Fruit fly (Drosophila melanogaster) whole organism, embryonic: ENCODE data around the gene Arp2.
A peak's percentile ranks its signal among the peaks of the same experiment; 100 is the strongest.

Experiments used
- Atf-2 ChIP-seq: fragments of 200-800 bp; sonication (Bioruptor generic); optimal IDR thresholded peaks from 2 replicates; lab custom pipeline; 2016; ENCODE audit warnings: missing biosample characterization, missing genetic modification characterization
- Bdp1 ChIP-seq: fragments of 200-800 bp; sonication (Bioruptor generic); optimal IDR thresholded peaks from 3 replicates; lab custom pipeline; 2016; ENCODE audit warnings: missing biosample characterization, missing genetic modification characterization
- Blimp-1 ChIP-seq: fragments of 200-800 bp; sonication (Bioruptor generic); optimal IDR thresholded peaks from 3 replicates; lab custom pipeline; 2018; ENCODE audit warnings: missing biosample characterization, missing genetic modification characterization, mild to moderate bottlenecking, moderate library complexity, missing genetic modification reagents
- CG1024 ChIP-seq: fragments of 200-800 bp; sonication (Bioruptor generic); IDR thresholded peaks from 2 replicates; pipeline ENCODE4 v1.3.6; 2022; ENCODE audit warnings: missing biosample characterization, missing genetic modification characterization
- CG10959 ChIP-seq: fragments of 200-800 bp; sonication (Bioruptor generic); IDR thresholded peaks from 2 replicates; pipeline ENCODE4 v1.3.6; 2022; ENCODE audit warnings: missing biosample characterization, missing genetic modification characterization
- CG12155 ChIP-seq: fragments of 200-800 bp; sonication (Bioruptor generic); optimal IDR thresholded peaks from 3 replicates; lab custom pipeline; 2016; ENCODE audit warnings: missing biosample characterization, missing genetic modification characterization
- CG12236 ChIP-seq: fragments of 200-800 bp; sonication (Bioruptor generic); optimal IDR thresholded peaks from 2 replicates; lab custom pipeline; 2016; ENCODE audit warnings: missing biosample characterization, missing genetic modification characterization
- CG13624 ChIP-seq: fragments of 200-800 bp; sonication (Bioruptor generic); optimal IDR thresholded peaks from 2 replicates; lab custom pipeline; 2016; ENCODE audit warnings: missing biosample characterization, missing genetic modification characterization
- CG13775 ChIP-seq: fragments of 200-800 bp; sonication (Bioruptor generic); optimal IDR thresholded peaks from 3 replicates; lab custom pipeline; 2017; ENCODE audit warnings: missing biosample characterization, mild to moderate bottlenecking, missing genetic modification characterization
- CG14014 ChIP-seq: fragments of 200-800 bp; sonication (Bioruptor generic); IDR thresholded peaks from 2 replicates; pipeline ENCODE4 v1.3.6; 2022; ENCODE audit warnings: missing biosample characterization, missing genetic modification characterization
- CG15073 ChIP-seq: fragments of 200-800 bp; sonication (Bioruptor generic); optimal IDR thresholded peaks from 2 replicates; lab custom pipeline; 2016; ENCODE audit warnings: missing biosample characterization, missing genetic modification characterization
- CG1647 ChIP-seq: fragments of 200-800 bp; sonication (Bioruptor generic); optimal IDR thresholded peaks from 3 replicates; lab custom pipeline; 2016; ENCODE audit warnings: missing biosample characterization, missing genetic modification characterization
- CG16863 ChIP-seq: fragments of 200-800 bp; sonication (Bioruptor generic); optimal IDR thresholded peaks from 3 replicates; lab custom pipeline; 2016; ENCODE audit warnings: missing biosample characterization, missing genetic modification characterization
- CG2199 ChIP-seq: fragments of 200-800 bp; sonication (Bioruptor generic); IDR thresholded peaks from 3 replicates; pipeline ENCODE4 v1.3.6; 2022; ENCODE audit warnings: missing biosample characterization, missing genetic modification characterization
- CG30020 ChIP-seq: fragments of 200-800 bp; optimal IDR thresholded peaks from 2 replicates; lab custom pipeline; 2019; ENCODE audit warnings: missing biosample characterization, mild to moderate bottlenecking, missing genetic modification characterization, moderate library complexity
- CG43689 ChIP-seq: fragments of 200-800 bp; sonication (Bioruptor generic); IDR thresholded peaks from 2 replicates; pipeline ENCODE4 v1.3.6; 2022; ENCODE audit warnings: missing biosample characterization, missing genetic modification characterization
- CG4424 ChIP-seq: fragments of 200-800 bp; sonication (Bioruptor generic); optimal IDR thresholded peaks from 3 replicates; lab custom pipeline; 2016; ENCODE audit warnings: missing biosample characterization, missing genetic modification characterization
- CG4617 ChIP-seq: fragments of 200-800 bp; sonication (Bioruptor generic); optimal IDR thresholded peaks from 3 replicates; lab custom pipeline; 2016; ENCODE audit warnings: missing biosample characterization, missing genetic modification characterization, borderline replicate concordance
- CG6272 ChIP-seq: fragments of 200-800 bp; sonication (Bioruptor generic); IDR thresholded peaks from 2 replicates; pipeline ENCODE4 v1.3.6; 2022; ENCODE audit warnings: missing biosample characterization, missing genetic modification characterization
- CG6854 ChIP-seq: fragments of 200-800 bp; sonication (Bioruptor generic); optimal IDR thresholded peaks from 3 replicates; lab custom pipeline; 2017; ENCODE audit warnings: missing biosample characterization, mild to moderate bottlenecking, missing genetic modification characterization
- CG7271 ChIP-seq: fragments of 200-800 bp; sonication (Bioruptor generic); optimal IDR thresholded peaks from 2 replicates; lab custom pipeline; 2018; ENCODE audit warnings: missing biosample characterization, mild to moderate bottlenecking, missing genetic modification characterization, moderate library complexity
- CG8290 ChIP-seq, 3 experiments: fragments of 200-800 bp; sonication (Bioruptor generic); optimal IDR thresholded peaks; 2 replicates each; lab custom pipeline; 2016 to 2019; ENCODE audit warnings: missing biosample characterization in 3 of 3, missing genetic modification characterization in 3 of 3, mild to moderate bottlenecking in 2 of 3, moderate library complexity in 1 of 3
- CG9932 ChIP-seq: fragments of 200-800 bp; sonication (Bioruptor generic); IDR thresholded peaks from 2 replicates; pipeline ENCODE4 v1.3.6; 2022; ENCODE audit warnings: missing biosample characterization, missing genetic modification characterization
- CHES-1-like ChIP-seq: fragments of 200-800 bp; sonication (Bioruptor generic); optimal IDR thresholded peaks from 2 replicates; lab custom pipeline; 2016; ENCODE audit warnings: missing biosample characterization, missing genetic modification characterization
- D19B ChIP-seq: fragments of 200-800 bp; sonication (Bioruptor generic); optimal IDR thresholded peaks from 2 replicates; lab custom pipeline; 2017; ENCODE audit warnings: missing biosample characterization, mild to moderate bottlenecking, missing genetic modification characterization
- Dip3 ChIP-seq: fragments of 200-800 bp; sonication (Bioruptor generic); optimal IDR thresholded peaks from 3 replicates; lab custom pipeline; 2016; ENCODE audit warnings: missing biosample characterization, missing genetic modification characterization
- Elba2 ChIP-seq: fragments of 200-800 bp; sonication (Bioruptor generic); optimal IDR thresholded peaks from 3 replicates; lab custom pipeline; 2016; ENCODE audit warnings: missing biosample characterization, missing genetic modification characterization
- Ets65A ChIP-seq: fragments of 200-800 bp; sonication (Bioruptor generic); peaks from one replicate; lab custom pipeline; 2016; ENCODE audit warnings: missing biosample characterization, missing genetic modification characterization
- H2.0 ChIP-seq: fragments of 200-800 bp; sonication (Bioruptor generic); IDR thresholded peaks from 2 replicates; pipeline ENCODE4 v1.3.6; 2022; ENCODE audit warnings: missing biosample characterization, missing genetic modification characterization
- HLH54F ChIP-seq: fragments of 200-800 bp; sonication (Bioruptor generic); optimal IDR thresholded peaks from 3 replicates; lab custom pipeline; 2016; ENCODE audit warnings: missing biosample characterization, missing genetic modification characterization
- HmgD ChIP-seq: fragments of 200-800 bp; sonication (Bioruptor generic); optimal IDR thresholded peaks from 3 replicates; lab custom pipeline; 2016; ENCODE audit warnings: missing biosample characterization, missing genetic modification characterization
- NC2α ChIP-seq: fragments of 200-800 bp; sonication (Bioruptor generic); optimal IDR thresholded peaks from 2 replicates; lab custom pipeline; 2016; ENCODE audit warnings: missing biosample characterization, missing genetic modification characterization
- Opbp ChIP-seq: fragments of 200-800 bp; sonication (Bioruptor generic); IDR thresholded peaks from 3 replicates; pipeline ENCODE4 v1.3.6; 2022; ENCODE audit warnings: missing biosample characterization, missing genetic modification characterization; ENCODE audit not compliant: partially characterized antibody
- Rx ChIP-seq: fragments of 200-800 bp; sonication (Bioruptor generic); IDR thresholded peaks from 2 replicates; pipeline ENCODE4 v1.3.6; 2022; ENCODE audit warnings: missing biosample characterization, missing genetic modification characterization
- Sox100B ChIP-seq: fragments of 200-800 bp; sonication (Bioruptor generic); optimal IDR thresholded peaks from 3 replicates; lab custom pipeline; 2018; ENCODE audit warnings: missing biosample characterization, mild to moderate bottlenecking, missing genetic modification characterization
- Ssrp ChIP-seq: fragments of 200-800 bp; sonication (Bioruptor generic); optimal IDR thresholded peaks from 2 replicates; lab custom pipeline; 2018; ENCODE audit warnings: missing biosample characterization, mild to moderate bottlenecking, missing genetic modification characterization, moderate library complexity
- ab ChIP-seq: fragments of 200-800 bp; sonication (Bioruptor generic); optimal IDR thresholded peaks from 2 replicates; lab custom pipeline; 2016; ENCODE audit warnings: missing biosample characterization, missing genetic modification characterization
- bowl ChIP-seq: fragments of 200-800 bp; sonication (Bioruptor generic); IDR thresholded peaks from 2 replicates; pipeline ENCODE4 v1.3.6; 2022; ENCODE audit warnings: missing biosample characterization, missing genetic modification characterization
- da ChIP-seq: fragments of 200-800 bp; sonication (Bioruptor generic); optimal IDR thresholded peaks from 2 replicates; lab custom pipeline; 2016; ENCODE audit warnings: missing biosample characterization, missing genetic modification characterization
- dimm ChIP-seq: fragments of 200-800 bp; sonication (Bioruptor generic); IDR thresholded peaks from 2 replicates; pipeline ENCODE4 v1.3.6; 2022; ENCODE audit warnings: missing biosample characterization, missing genetic modification characterization
- disco-r ChIP-seq: fragments of 200-800 bp; sonication (Bioruptor generic); optimal IDR thresholded peaks from 2 replicates; lab custom pipeline; 2016; ENCODE audit warnings: missing biosample characterization, missing genetic modification characterization
- dysf ChIP-seq: fragments of 200-800 bp; sonication (Bioruptor generic); IDR thresholded peaks from 3 replicates; pipeline ENCODE4 v1.3.6; 2022; ENCODE audit warnings: missing biosample characterization, missing genetic modification characterization
- ems ChIP-seq: fragments of 200-800 bp; sonication (Bioruptor generic); optimal IDR thresholded peaks from 3 replicates; lab custom pipeline; 2016; ENCODE audit warnings: missing biosample characterization, missing genetic modification characterization
- ind ChIP-seq: fragments of 200-800 bp; sonication (Bioruptor generic); optimal IDR thresholded peaks from 3 replicates; lab custom pipeline; 2016; ENCODE audit warnings: missing biosample characterization, missing genetic modification characterization
- kah ChIP-seq: fragments of 200-800 bp; sonication (Bioruptor generic); optimal IDR thresholded peaks from 2 replicates; lab custom pipeline; 2018; ENCODE audit warnings: missing biosample characterization, mild to moderate bottlenecking, missing genetic modification characterization
- nau ChIP-seq: fragments of 200-800 bp; sonication (Bioruptor generic); optimal IDR thresholded peaks from 3 replicates; lab custom pipeline; 2017; ENCODE audit warnings: missing biosample characterization, mild to moderate bottlenecking, missing genetic modification characterization, missing genetic modification reagents
- run ChIP-seq: fragments of 200-800 bp; sonication (Bioruptor generic); optimal IDR thresholded peaks from 3 replicates; lab custom pipeline; 2018; ENCODE audit warnings: missing biosample characterization, mild to moderate bottlenecking, missing genetic modification characterization
- schlank ChIP-seq: fragments of 200-800 bp; sonication (Bioruptor generic); optimal IDR thresholded peaks from 2 replicates; lab custom pipeline; 2018; ENCODE audit warnings: missing biosample characterization, mild to moderate bottlenecking, missing genetic modification characterization
- scrt ChIP-seq: fragments of 200-800 bp; sonication (Bioruptor generic); optimal IDR thresholded peaks from 2 replicates; lab custom pipeline; 2018; ENCODE audit warnings: missing biosample characterization, mild to moderate bottlenecking, missing genetic modification characterization, moderate library complexity
- slbo ChIP-seq: fragments of 200-800 bp; sonication (Bioruptor generic); IDR thresholded peaks from 2 replicates; pipeline ENCODE4 v1.3.6; 2022; ENCODE audit warnings: missing biosample characterization, missing genetic modification characterization
- sr ChIP-seq: fragments of 200-800 bp; sonication (Bioruptor generic); IDR thresholded peaks from 3 replicates; pipeline ENCODE4 v1.3.6; 2022; ENCODE audit warnings: missing biosample characterization, missing genetic modification characterization
- tx ChIP-seq: fragments of 200-800 bp; sonication (Bioruptor generic); optimal IDR thresholded peaks from 2 replicates; lab custom pipeline; 2016; ENCODE audit warnings: missing biosample characterization, missing genetic modification characterization

The Arp2 gene

DNA sequence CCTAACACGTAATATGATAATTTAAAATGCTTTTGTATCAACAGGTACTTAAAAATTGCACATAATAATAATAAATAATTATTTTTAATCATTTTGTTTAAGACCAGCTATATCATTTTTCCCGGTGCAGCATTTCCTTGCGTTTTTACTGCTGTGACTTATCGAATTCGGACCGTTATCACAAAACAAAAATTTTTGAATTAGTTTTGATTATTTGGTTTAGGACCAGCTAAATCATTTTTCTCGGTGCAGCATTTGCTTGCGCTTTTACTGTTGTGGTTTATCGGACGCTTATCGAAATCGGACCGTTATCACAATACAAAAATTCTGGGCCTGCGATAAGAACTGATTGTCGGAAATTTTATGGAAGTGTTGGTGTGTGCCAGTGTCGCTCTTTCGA, 1.2 kb downstream of the Arp2 start (continued):
- TF ChIP-seq CG6272 (no peak), CG7271 (tag; lab: Kevin White, UChicago) (no peak), H2.0 (GFP tag; lab: Robert Waterston, UW) (peak; percentile 66), sr (peak; percentile 30; the same call in 1 of the 3 replicates), tx (no peak), Dip3 (peak; percentile 39), da (GFP tag; lab: Kevin White, UChicago) (no peak), NC2α (GFP tag; lab: Kevin White, UChicago) (no peak), CHES-1-like (peak; percentile 47), schlank (peak; percentile 68), Rx (GFP tag; lab: Robert Waterston, UW) (no peak), kah (GFP tag; lab: Kevin White, UChicago) (peak; percentile 69), bowl (GFP tag; lab: Robert Waterston, UW) (peak; percentile 53; the same call in 1 of the 2 replicates), Ssrp (peak; percentile 78), CG15073 (GFP tag; lab: Kevin White, UChicago) (peak; percentile 19), CG14014 (GFP tag; lab: Robert Waterston, UW) (peak; percentile 74; the same call in 1 of the 2 replicates), scrt (GFP tag; lab: Kevin White, UChicago) (peak; percentile 69), ems (GFP tag; lab: Kevin White, UChicago) (peak; percentile 74), CG1024 (GFP tag; lab: Robert Waterston, UW) (peak; percentile 50; the same call in 1 of the 2 replicates), CG8290 (GFP tag; optimal IDR thresholded peaks at IDR 0.05; lab: Kevin White, UChicago) (no peak), CG8290 (tag; optimal IDR thresholded peaks at IDR 0.05; lab: Kevin White, UChicago) (peak in 1 of 2 experiments; percentile 67), Elba2 (GFP tag; lab: Kevin White, UChicago) (no peak), disco-r (GFP tag; lab: Kevin White, UChicago) (peak; percentile 21), CG4617 (no peak), CG9932 (GFP tag; lab: Robert Waterston, UW) (peak; percentile 60), Opbp (GFP tag; lab: Robert Waterston, UW) (no peak), CG16863 (peak; percentile 40), CG12155 (GFP tag; lab: Kevin White, UChicago) (peak; percentile 67), slbo (peak; percentile 86), dysf (GFP tag; lab: Robert Waterston, UW) (peak; percentile 86; the same call in 2 of the 3 replicates), ab (no peak), HmgD (no peak), nau (GFP tag; lab: Kevin White, UChicago) (peak; percentile 80), CG6854 (peak; percentile 74), CG12236 (peak; percentile 19), CG4424 (GFP tag; lab: Kevin White, UChicago) (peak; percentile 76), ind (GFP tag; lab: Kevin White, UChicago) (peak; percentile 80), Atf-2 (GFP tag; lab: Kevin White, UChicago) (peak; percentile 67), CG30020 (tag; lab: Kevin White, UChicago) (peak; percentile 30), D19B (GFP tag; lab: Kevin White, UChicago) (peak; percentile 72), dimm (GFP tag; lab: Robert Waterston, UW) (no peak), Sox100B (GFP tag; lab: Kevin White, UChicago) (peak; percentile 86), CG2199 (no peak), CG10959 (GFP tag; lab: Robert Waterston, UW) (peak; percentile 52; the same call in 1 of the 2 replicates), HLH54F (GFP tag; lab: Kevin White, UChicago) (peak; percentile 40), CG43689 (GFP tag; lab: Robert Waterston, UW) (0 out of 2 replicates have a peak, but pooled peaks have one; percentile 7), CG13775 (GFP tag; lab: Kevin White, UChicago) (peak; percentile 81), CG13624 (GFP tag; lab: Kevin White, UChicago) (peak; percentile 39), Blimp-1 (GFP tag; lab: Kevin White, UChicago) (peak; percentile 81), Ets65A (GFP tag; lab: Kevin White, UChicago) (peak; percentile 91), CG1647 (GFP tag; lab: Kevin White, UChicago) (peak; percentile 25), Bdp1 (GFP tag; lab: Kevin White, UChicago) (no peak), run (tag; lab: Kevin White, UChicago) (peak; percentile 72)
